Worm (Caenorhabditis elegans): ENCODE data around the gene irld-15.

ce11 chrV:2327124-2327523 lies 23.4 kb upstream of the irld-15 start:
- TF ChIP-seq tbx-11 (GFP tag; IDR thresholded peaks at IDR 0.05) (no peak), ceh-36 (tag; optimal IDR thresholded peaks at IDR 0.05) (no peak), hmbx-1 (tag; optimal IDR thresholded peaks at IDR 0.05) (no peak), aly-1 (tag; optimal IDR thresholded peaks at IDR 0.05) (no peak), ceh-13 (GFP tag; optimal IDR thresholded peaks at IDR 0.05) (no peak), ama-1 (optimal IDR thresholded peaks at IDR 0.05) (no peak), scrt-1 (GFP tag; IDR thresholded peaks at IDR 0.05) (no peak), B0310.2 (tag; optimal IDR thresholded peaks at IDR 0.05) (no peak), tbx-37 (GFP tag; conservative IDR thresholded peaks at IDR 0.05) (no peak), pes-1 (GFP tag; IDR thresholded peaks at IDR 0.05) (no peak), ets-7 (tag; optimal IDR thresholded peaks at IDR 0.05) (no peak), tra-4 (tag; optimal IDR thresholded peaks at IDR 0.05) (no peak)

All from whole organism, early embryonic.